Fruit fly (Drosophila melanogaster) whole organism, larva: Measurements from ENCODE around the gene IntS6.

Source experiments
- noc ChIP-seq: fragments of 200-800 bp; sonication (Bioruptor generic); optimal IDR thresholded peaks from 3 replicates; lab custom pipeline; 2019; ENCODE audit warnings: missing biosample characterization, mild to moderate bottlenecking, missing genetic modification characterization, moderate library complexity

The IntS6 gene

DNA sequence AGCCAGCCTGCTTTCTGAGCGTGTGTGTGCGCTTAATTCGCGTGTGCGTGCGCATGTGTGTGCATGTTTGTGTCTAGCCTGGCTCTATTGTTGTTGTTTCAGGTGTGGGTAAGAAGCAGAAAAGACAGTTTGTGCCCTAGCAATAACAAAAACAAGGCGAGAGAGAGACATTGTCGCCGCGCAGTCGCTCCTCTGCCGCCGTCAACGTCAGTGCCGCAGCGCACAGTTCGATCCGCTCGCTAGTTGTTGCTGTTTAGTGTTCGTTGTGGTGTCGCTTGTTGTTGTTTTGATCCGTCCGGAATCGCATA is 56.9 kb downstream of the IntS6 start:
- TF ChIP-seq noc (tag; lab: Kevin White, UChicago) = no peak

DNA sequence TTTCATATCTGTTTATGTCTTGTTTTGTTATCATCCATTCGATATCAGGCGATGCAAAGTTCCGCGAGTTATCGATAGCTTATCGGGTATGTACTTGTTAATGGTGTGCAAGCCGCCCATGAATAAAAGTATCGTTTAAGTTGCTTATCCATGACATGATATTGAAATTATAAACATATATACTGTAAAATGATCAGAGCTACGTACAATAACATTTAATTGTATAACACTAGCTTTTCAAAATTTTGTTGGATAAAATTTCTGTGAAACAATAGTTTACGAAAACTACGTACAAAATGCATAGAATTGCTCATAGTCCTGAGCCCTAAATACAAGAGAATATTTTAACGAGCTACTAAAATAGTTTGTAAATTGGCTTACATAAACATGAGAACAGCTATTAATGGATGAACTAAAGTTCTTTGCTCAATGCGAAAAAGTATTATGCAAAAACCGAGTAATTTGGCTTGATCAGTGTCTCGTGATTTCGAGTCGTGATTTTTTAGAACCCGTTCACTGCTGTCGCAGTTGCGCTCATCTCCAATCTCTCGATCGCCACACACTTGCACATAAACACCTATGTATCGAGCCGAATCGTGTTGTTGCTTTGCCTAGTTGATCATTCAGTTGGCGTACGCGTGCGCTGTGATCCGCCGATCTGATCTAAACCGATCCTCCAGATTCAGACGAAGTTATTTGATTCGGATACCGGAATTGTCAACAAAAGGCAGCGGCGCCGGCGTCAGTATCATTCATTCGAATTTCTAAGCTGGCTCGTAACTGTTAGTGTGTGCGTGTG is 57.4 kb downstream of the IntS6 start, which contains the start of the genes PGAP1 and cv:
Gene PGAP1 (minus strand): TSS at position 57 of the 799 bp plus-strand sequence.
Gene cv (plus strand): TSS at position 586 of the 799 bp plus-strand sequence.
- TF ChIP-seq noc (tag; lab: Kevin White, UChicago) = no peak
